Fruit fly (Drosophila melanogaster) whole organism, wandering third instar larva: ENCODE measurements around the gene p24-1.

Source experiments
- Abd-B ChIP-seq: fragments of >200 bp; optimal IDR thresholded peaks from 2 replicates; lab custom pipeline; 2017; ENCODE audit warnings: missing biosample characterization, missing genetic modification characterization
- CG32264 ChIP-seq: fragments of 200-800 bp; sonication (Bioruptor generic); optimal IDR thresholded peaks from 2 replicates; lab custom pipeline; 2016; ENCODE audit warnings: missing biosample characterization, missing genetic modification characterization
- CG9705 ChIP-seq: fragments of 200-800 bp; sonication (Bioruptor generic); optimal IDR thresholded peaks from 2 replicates; lab custom pipeline; 2018; ENCODE audit warnings: missing biosample characterization, mild to moderate bottlenecking, missing genetic modification characterization
- CrebA ChIP-seq: fragments of 200-800 bp; sonication (Bioruptor generic); optimal IDR thresholded peaks from 2 replicates; lab custom pipeline; 2016; ENCODE audit warnings: missing biosample characterization, mild to moderate bottlenecking, missing genetic modification characterization, borderline replicate concordance
- Dfd ChIP-seq: fragments of >200 bp; optimal IDR thresholded peaks from 2 replicates; lab custom pipeline; 2017; ENCODE audit warnings: missing biosample characterization, missing genetic modification characterization
- Dif ChIP-seq: fragments of 200-275, 200-300 bp; sonication (Bioruptor generic); optimal IDR thresholded peaks from 2 replicates; lab custom pipeline; 2018; ENCODE audit warnings: missing biosample characterization, missing genetic modification characterization; ENCODE audit not compliant: partially characterized antibody
- GATAd ChIP-seq: sonication (Bioruptor generic); optimal IDR thresholded peaks from 2 replicates; lab custom pipeline; 2016; ENCODE audit warnings: missing biosample characterization, missing genetic modification characterization
- HLH106 ChIP-seq: fragments of 200-800 bp; optimal IDR thresholded peaks from 3 replicates; lab custom pipeline; 2019; ENCODE audit warnings: missing biosample characterization, mild to moderate bottlenecking, missing genetic modification characterization, moderate library complexity
- Hnf4 ChIP-seq: fragments of 200-800 bp; sonication (Bioruptor generic); optimal IDR thresholded peaks from 2 replicates; lab custom pipeline; 2016; ENCODE audit warnings: missing biosample characterization, mild to moderate bottlenecking, missing genetic modification characterization
- Hr78 ChIP-seq: fragments of >200 bp; optimal IDR thresholded peaks from 2 replicates; lab custom pipeline; 2017; ENCODE audit warnings: missing biosample characterization, missing genetic modification characterization
- Hr83 ChIP-seq: fragments of 200-300 bp; sonication (Bioruptor generic); optimal IDR thresholded peaks from 2 replicates; lab custom pipeline; 2016; ENCODE audit warnings: missing biosample characterization, mild to moderate bottlenecking, missing genetic modification characterization, moderate library complexity; ENCODE audit not compliant: poor library complexity, severe bottlenecking
- Jra ChIP-seq: sonication (Bioruptor generic); optimal IDR thresholded peaks from 2 replicates; lab custom pipeline; 2016; ENCODE audit warnings: missing biosample characterization, missing genetic modification characterization
- Mio ChIP-seq: sonication (Bioruptor generic); optimal IDR thresholded peaks from 2 replicates; lab custom pipeline; 2016; ENCODE audit warnings: missing biosample characterization, missing genetic modification characterization
- Myc ChIP-seq: fragments of >200 bp; optimal IDR thresholded peaks from 2 replicates; lab custom pipeline; 2017
- N ChIP-seq: fragments of >200 bp; optimal IDR thresholded peaks from 2 replicates; lab custom pipeline; 2018; ENCODE audit warnings: missing biosample characterization, missing external identifiers, missing genetic modification characterization
- OdsH ChIP-seq: fragments of 200-800 bp; sonication (Bioruptor generic); optimal IDR thresholded peaks from 2 replicates; lab custom pipeline; 2016; ENCODE audit warnings: missing biosample characterization, mild to moderate bottlenecking, missing genetic modification characterization
- Rel ChIP-seq, 2 experiments: fragments of 200-800 bp; sonication (Bioruptor generic) in 1 of 2; optimal IDR thresholded peaks; 2 replicates in 1 of 2; 3 replicates in 1 of 2; lab custom pipeline; 2016 to 2019; ENCODE audit warnings: mild to moderate bottlenecking in 2 of 2, missing biosample characterization in 2 of 2, missing genetic modification characterization in 2 of 2, moderate library complexity in 1 of 2
- Sp1 ChIP-seq: fragments of 200-800 bp; sonication (Bioruptor generic); optimal IDR thresholded peaks from 3 replicates; lab custom pipeline; 2019; ENCODE audit warnings: missing biosample characterization, mild to moderate bottlenecking, missing genetic modification characterization, moderate library complexity
- Vsx2 ChIP-seq: fragments of 200-300, 225-300 bp; sonication (Bioruptor generic); optimal IDR thresholded peaks from 2 replicates; lab custom pipeline; 2018; ENCODE audit warnings: missing biosample characterization, missing genetic modification characterization; ENCODE audit not compliant: partially characterized antibody
- br ChIP-seq: fragments of 200-800 bp; sonication (Bioruptor generic); optimal IDR thresholded peaks from 2 replicates; lab custom pipeline; 2016; ENCODE audit warnings: missing biosample characterization, missing genetic modification characterization
- brk ChIP-seq: fragments of 200-800 bp; sonication (Bioruptor generic); optimal IDR thresholded peaks from 2 replicates; lab custom pipeline; 2016; ENCODE audit warnings: missing biosample characterization, mild to moderate bottlenecking, missing genetic modification characterization
- dl ChIP-seq, 2 experiments: fragments of 175-275, 200-275 bp in 1 of 2; fragments of 200-275 bp in 1 of 2; sonication (Bioruptor generic); optimal IDR thresholded peaks; lab custom pipeline; 2018; ENCODE audit warnings: mild to moderate bottlenecking in 2 of 2, missing biosample characterization in 2 of 2, missing genetic modification characterization in 2 of 2, moderate library complexity in 2 of 2; ENCODE audit not compliant: partially characterized antibody in 2 of 2, insufficient read depth in 1 of 2
- dmrt93B ChIP-seq: fragments of 200-800 bp; sonication (Bioruptor generic); optimal IDR thresholded peaks from 2 replicates; lab custom pipeline; 2018; ENCODE audit warnings: missing biosample characterization, mild to moderate bottlenecking, missing genetic modification characterization
- dsf ChIP-seq: sonication (Bioruptor generic); optimal IDR thresholded peaks from 2 replicates; lab custom pipeline; 2016; ENCODE audit warnings: missing biosample characterization, missing genetic modification characterization, borderline replicate concordance
- ey ChIP-seq: fragments of 200-800 bp; sonication (Bioruptor generic); optimal IDR thresholded peaks from 2 replicates; lab custom pipeline; 2016; ENCODE audit warnings: missing biosample characterization, missing genetic modification characterization
- foxo ChIP-seq, 2 experiments: fragments of 200-800 bp; sonication (Bioruptor generic); optimal IDR thresholded peaks; 2 replicates in 1 of 2; 3 replicates in 1 of 2; lab custom pipeline; 2016 to 2017; ENCODE audit warnings: missing biosample characterization in 2 of 2, missing genetic modification characterization in 2 of 2
- fru ChIP-seq: fragments of 200-800 bp; sonication (Bioruptor generic); optimal IDR thresholded peaks from 3 replicates; lab custom pipeline; 2016; ENCODE audit warnings: missing biosample characterization, mild to moderate bottlenecking, missing genetic modification characterization
- h ChIP-seq: fragments of 200-800 bp; sonication (Bioruptor generic); optimal IDR thresholded peaks from 3 replicates; lab custom pipeline; 2016; ENCODE audit warnings: missing biosample characterization, mild to moderate bottlenecking, missing genetic modification characterization
- lola ChIP-seq: fragments of >200 bp; optimal IDR thresholded peaks from 2 replicates; lab custom pipeline; 2017; ENCODE audit warnings: missing biosample characterization, missing genetic modification characterization
- pan ChIP-seq: fragments of >200 bp; optimal IDR thresholded peaks from 2 replicates; lab custom pipeline; 2017
- psq ChIP-seq: fragments of 200-800 bp; sonication (Bioruptor generic); optimal IDR thresholded peaks from 3 replicates; lab custom pipeline; 2017; ENCODE audit warnings: missing biosample characterization, mild to moderate bottlenecking, missing genetic modification characterization, moderate library complexity
- rgr ChIP-seq: fragments of 200-800 bp; sonication (Bioruptor generic); optimal IDR thresholded peaks from 3 replicates; lab custom pipeline; 2016; ENCODE audit warnings: missing biosample characterization, mild to moderate bottlenecking, missing genetic modification characterization
- sage ChIP-seq: fragments of 200-800 bp; sonication (Bioruptor generic); optimal IDR thresholded peaks from 2 replicates; lab custom pipeline; 2016; ENCODE audit warnings: missing biosample characterization, mild to moderate bottlenecking, missing genetic modification characterization
- sv ChIP-seq: fragments of 200-800 bp; sonication (Bioruptor generic); optimal IDR thresholded peaks from 3 replicates; lab custom pipeline; 2016; ENCODE audit warnings: missing biosample characterization, missing genetic modification characterization
- tai ChIP-seq: sonication (Bioruptor generic); optimal IDR thresholded peaks from 2 replicates; lab custom pipeline; 2016; ENCODE audit warnings: missing biosample characterization, missing genetic modification characterization
- usp ChIP-seq: fragments of >200 bp; optimal IDR thresholded peaks from 2 replicates; lab custom pipeline; 2017; ENCODE audit warnings: missing biosample characterization, missing genetic modification characterization
- woc ChIP-seq: sonication (Bioruptor generic); optimal IDR thresholded peaks from 2 replicates; lab custom pipeline; 2016; ENCODE audit warnings: missing biosample characterization, mild to moderate bottlenecking, missing genetic modification characterization

p24-1 gene

dm6 chrX:11857522-11858438 lies 5.5 kb upstream of the p24-1 start:
- TF ChIP-seq CrebA (GFP tag; lab: Kevin White, UChicago) (no peak), Dfd (GFP tag; lab: Kevin White, UChicago) (no peak), CG32264 (GFP tag; lab: Kevin White, UChicago) (peak; percentile 64), Hr78 (GFP tag; lab: Kevin White, UChicago) (no peak), sage (GFP tag; lab: Kevin White, UChicago) (peak; percentile 47), Sp1 (GFP tag; lab: Kevin White, UChicago) (peak; percentile 83), dsf (GFP tag; lab: Kevin White, UChicago) (no peak), OdsH (GFP tag; lab: Kevin White, UChicago) (peak; percentile 64), Rel (GFP tag; optimal IDR thresholded peaks at IDR 0.05; lab: Kevin White, UChicago) (peak; percentile 34), Rel (tag; optimal IDR thresholded peaks at IDR 0.05; lab: Kevin White, UChicago) (peak; percentile 45), Jra (GFP tag; lab: Kevin White, UChicago) (peak; percentile 12), tai (no peak), N (GFP tag; lab: Kevin White, UChicago) (no peak), ey (peak; percentile 62), Hr83 (GFP tag; lab: Kevin White, UChicago) (peak; percentile 48), Abd-B (no peak), Vsx2 (GFP tag; lab: Kevin White, UChicago) (no peak), rgr (GFP tag; lab: Kevin White, UChicago) (peak; percentile 78), foxo (GFP tag; optimal IDR thresholded peaks at IDR 0.05; lab: Kevin White, UChicago) (peak in 1 of 2 experiments; percentile 85), psq (GFP tag; lab: Kevin White, UChicago) (peak; percentile 52), usp (GFP tag; lab: Kevin White, UChicago) (no peak), CG9705 (GFP tag; lab: Kevin White, UChicago) (peak; percentile 15), GATAd (GFP tag; lab: Kevin White, UChicago) (no peak), HLH106 (tag; lab: Kevin White, UChicago) (peak; percentile 87), dmrt93B (peak; percentile 61), dl (GFP tag; optimal IDR thresholded peaks at IDR 0.05; lab: Kevin White, UChicago; ENCODE audit: insufficient read depth in 1 of 2, partially characterized antibody in 2 of 2) (no peak), Dif (no peak), woc (GFP tag; lab: Kevin White, UChicago) (peak; percentile 56), fru (GFP tag; lab: Kevin White, UChicago) (peak; percentile 83), Myc (lab: Kevin White, UChicago) (no peak), lola (no peak), Hnf4 (peak; percentile 75), br (GFP tag; lab: Kevin White, UChicago) (peak; percentile 80), sv (GFP tag; lab: Kevin White, UChicago) (peak; percentile 62), h (peak; percentile 81), brk (no peak), Mio (GFP tag; lab: Kevin White, UChicago) (no peak)

- no peak for TF ChIP-seq psq (GFP tag; lab: Kevin White, UChicago)
- TF ChIP-seq HLH106 (tag; lab: Kevin White, UChicago), result no peak
- no peak for TF ChIP-seq usp (GFP tag; lab: Kevin White, UChicago)
- TF ChIP-seq sage (GFP tag; lab: Kevin White, UChicago), result no peak
- TF ChIP-seq Vsx2 (GFP tag; lab: Kevin White, UChicago), result no peak
- TF ChIP-seq h, result no peak
- no peak for TF ChIP-seq brk
- TF ChIP-seq Dfd (GFP tag; lab: Kevin White, UChicago), result no peak
- TF ChIP-seq dmrt93B, result no peak
- no peak for TF ChIP-seq N (GFP tag; lab: Kevin White, UChicago)
- no peak for TF ChIP-seq dsf (GFP tag; lab: Kevin White, UChicago)
- no peak for TF ChIP-seq br (GFP tag; lab: Kevin White, UChicago)
- TF ChIP-seq CG32264 (GFP tag; lab: Kevin White, UChicago), result no peak
- no peak for TF ChIP-seq Mio (GFP tag; lab: Kevin White, UChicago)
- no peak for TF ChIP-seq GATAd (GFP tag; lab: Kevin White, UChicago)
- TF ChIP-seq pan (lab: Kevin White, UChicago), result no peak
- TF ChIP-seq dl (GFP tag; optimal IDR thresholded peaks at IDR 0.05; lab: Kevin White, UChicago; ENCODE audit: insufficient read depth in 1 of 2, partially characterized antibody in 2 of 2), result no peak
- no peak for TF ChIP-seq CG9705 (GFP tag; lab: Kevin White, UChicago)
Observed at dm6 chrX:11856867-11857266, 4.5 kb upstream of the p24-1 start.
